Fruit fly (Drosophila melanogaster): ENCODE results near the gene CG5646.

CG5646 gene

DNA sequence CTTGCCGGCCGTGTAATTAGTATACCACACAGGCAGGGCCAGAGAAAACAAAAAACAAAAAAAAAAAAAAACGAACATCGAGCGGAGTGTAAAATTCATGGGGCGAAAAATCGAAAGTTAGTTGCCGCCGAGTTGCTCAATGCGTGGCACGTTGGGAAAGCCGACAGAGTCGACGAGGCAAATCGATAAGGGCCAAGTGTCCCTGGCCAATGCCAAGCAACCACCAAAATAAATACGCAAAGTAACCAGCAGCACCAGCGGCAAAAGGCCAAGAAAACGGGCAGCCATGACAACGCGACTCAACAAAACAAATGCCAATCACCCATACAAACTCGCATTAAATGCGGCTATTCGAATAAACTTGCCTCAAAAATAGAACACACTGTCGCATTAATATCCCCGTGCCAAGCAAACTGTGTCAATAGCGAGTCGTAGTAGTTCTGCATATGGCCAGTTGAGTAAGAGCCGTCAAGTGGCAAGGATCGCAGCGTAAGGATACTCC is 40.7 kb downstream of the CG5646 start, which contains the start of gene CG12885:
Gene CG12885, plus strand, starts transcription at position 452 of the 502 bp plus-strand sequence.
- TF ChIP-seq psq (optimal IDR thresholded peaks at IDR 0.05): no peak
- no peak for TF ChIP-seq EcR (GFP tag; optimal IDR thresholded peaks at IDR 0.05)
- no peak for TF ChIP-seq CG8478 (optimal IDR thresholded peaks at IDR 0.05)
- TF ChIP-seq usp (GFP tag; optimal IDR thresholded peaks at IDR 0.05): no peak
- no peak for TF ChIP-seq pan (optimal IDR thresholded peaks at IDR 0.05)
- no peak for TF ChIP-seq Dll (optimal IDR thresholded peaks at IDR 0.05)

DNA sequence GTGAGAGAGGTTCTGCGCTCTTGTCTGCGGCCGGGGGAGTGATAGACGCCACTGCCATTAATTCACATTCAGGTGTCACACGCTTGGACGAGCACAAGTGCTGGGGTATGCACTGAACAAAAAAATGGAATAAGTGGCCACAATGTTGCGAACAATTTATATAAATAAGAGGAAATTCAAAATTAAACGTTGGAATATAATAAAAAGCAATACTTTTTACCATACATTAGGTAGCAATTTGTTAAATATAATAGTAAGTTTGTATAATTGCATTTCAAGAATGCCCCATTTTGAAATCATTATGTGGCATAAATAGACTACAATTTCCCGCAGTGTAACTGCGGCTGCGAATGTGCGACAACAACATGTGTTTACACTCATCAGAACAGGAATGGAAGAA is 41.2 kb downstream of the CG5646 start:
- no peak for TF ChIP-seq EcR (GFP tag; optimal IDR thresholded peaks at IDR 0.05)
- no peak for TF ChIP-seq usp (GFP tag; optimal IDR thresholded peaks at IDR 0.05)
- no peak for TF ChIP-seq Dll (optimal IDR thresholded peaks at IDR 0.05)
- TF ChIP-seq CG8478 (optimal IDR thresholded peaks at IDR 0.05): no peak
- no peak for TF ChIP-seq psq (optimal IDR thresholded peaks at IDR 0.05)
- no peak for TF ChIP-seq pan (optimal IDR thresholded peaks at IDR 0.05)

- no peak for TF ChIP-seq psq (optimal IDR thresholded peaks at IDR 0.05)
- no peak for TF ChIP-seq pan (optimal IDR thresholded peaks at IDR 0.05)
- TF ChIP-seq CG8478 (optimal IDR thresholded peaks at IDR 0.05): no peak
- no peak for TF ChIP-seq usp (GFP tag; optimal IDR thresholded peaks at IDR 0.05)
- TF ChIP-seq Dll (optimal IDR thresholded peaks at IDR 0.05): no peak
These were observed 44.0 kb downstream of the CG5646 start, which contains the start of gene CG13972 for dm6 chr3R:27517157-27517556. Gene CG13972 (minus strand): TSS chr3R:27517257.
